Fruit fly (Drosophila melanogaster) whole organism, prepupa: ENCODE data around the gene betaNACtes1.
A peak's percentile ranks its signal among the peaks of the same experiment; 100 is the strongest.

ENCODE experiments used
- CG32006 ChIP-seq: fragments of 200-800 bp; sonication (Bioruptor generic); optimal IDR thresholded peaks from 3 replicates; lab custom pipeline; 2017; ENCODE audit warnings: missing biosample characterization, mild to moderate bottlenecking, missing genetic modification characterization
- CG6808 ChIP-seq: fragments of 200-800 bp; sonication (Bioruptor generic); optimal IDR thresholded peaks from 3 replicates; lab custom pipeline; 2017; ENCODE audit warnings: missing biosample characterization, missing genetic modification characterization, mild to moderate bottlenecking, moderate library complexity, missing genetic modification reagents
- Eip78C ChIP-seq: fragments of 200-800 bp; sonication (Bioruptor generic); peaks from one replicate; lab custom pipeline; 2016; ENCODE audit warnings: missing biosample characterization, missing genetic modification characterization
- Eip93F ChIP-seq: fragments of 200-800 bp; sonication (Bioruptor generic); optimal IDR thresholded peaks from 2 replicates; lab custom pipeline; 2016; ENCODE audit warnings: missing biosample characterization, mild to moderate bottlenecking, missing genetic modification characterization
- Gug ChIP-seq: fragments of 200-800 bp; sonication (Bioruptor generic); IDR thresholded peaks from 2 replicates; pipeline ENCODE4 v1.3.6; 2022; ENCODE audit warnings: missing biosample characterization, missing genetic modification characterization
- Hr4 ChIP-seq: fragments of 200-800 bp; sonication (Bioruptor generic); optimal IDR thresholded peaks from 3 replicates; lab custom pipeline; 2016; ENCODE audit warnings: missing biosample characterization, missing genetic modification characterization
- Sox14 ChIP-seq: fragments of 200-800 bp; sonication (Bioruptor generic); optimal IDR thresholded peaks from 3 replicates; lab custom pipeline; 2016; ENCODE audit warnings: missing biosample characterization, missing genetic modification characterization
- pdm3 ChIP-seq: fragments of 200-800 bp; sonication (Bioruptor generic); optimal IDR thresholded peaks from 3 replicates; lab custom pipeline; 2016; ENCODE audit warnings: missing biosample characterization, missing genetic modification characterization
- svp ChIP-seq: fragments of 200-800 bp; sonication (Bioruptor generic); peaks from one replicate; lab custom pipeline; 2016; ENCODE audit warnings: missing biosample characterization, missing genetic modification characterization
- topi ChIP-seq: fragments of 200-800 bp; sonication (Bioruptor generic); optimal IDR thresholded peaks from 3 replicates; lab custom pipeline; 2016; ENCODE audit warnings: missing biosample characterization, missing genetic modification characterization

DNA sequence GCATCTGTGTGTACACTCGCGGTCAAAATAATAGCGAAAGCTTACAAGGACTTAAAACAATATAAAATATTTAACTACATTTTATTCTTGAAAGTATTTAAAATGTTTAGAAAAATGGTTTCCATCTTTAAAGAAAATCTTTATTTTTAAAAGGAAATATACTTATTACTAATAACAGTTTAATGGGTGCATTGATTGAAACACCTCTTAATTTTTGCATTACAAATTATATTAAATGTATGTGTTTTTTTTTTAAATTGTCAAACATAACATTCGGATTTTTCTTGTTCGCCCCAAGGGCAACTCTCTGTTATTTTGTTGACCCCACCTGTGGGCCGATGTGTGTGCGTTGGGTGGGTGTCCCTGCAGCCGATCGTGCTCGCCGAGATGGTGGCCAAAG is 18.7 kb downstream of the betaNACtes1 start:
- no peak for TF ChIP-seq pdm3 (GFP tag; lab: Kevin White, UChicago)
- TF ChIP-seq CG6808, result peak; percentile 28
- TF ChIP-seq Gug (GFP tag; lab: Robert Waterston, UW), result no peak
- TF ChIP-seq Eip93F, result no peak
- TF ChIP-seq Hr4 (GFP tag; lab: Kevin White, UChicago), result peak; percentile 17
- TF ChIP-seq Eip78C (GFP tag; lab: Kevin White, UChicago), result peak; percentile 78
- TF ChIP-seq topi (GFP tag; lab: Kevin White, UChicago), result no peak
- peak; percentile 39 for TF ChIP-seq svp (GFP tag; lab: Kevin White, UChicago)
- no peak for TF ChIP-seq Sox14 (GFP tag; lab: Kevin White, UChicago)
- TF ChIP-seq CG32006 (GFP tag; lab: Kevin White, UChicago), result peak; percentile 13
